Worm (Caenorhabditis elegans) whole organism, L3 larva: ENCODE results near the gene tsp-12.

Experiments
- R02D3.7 ChIP-seq: fragments of 150-350 bp; optimal IDR thresholded peaks from 2 replicates; lab custom pipeline; 2014; ENCODE audit warnings: missing biosample characterization, missing genetic modification characterization
- aly-2 ChIP-seq: fragments of 150-350 bp; optimal IDR thresholded peaks from 2 replicates; lab custom pipeline; 2014; ENCODE audit warnings: missing biosample characterization, missing genetic modification characterization
- ceh-9 ChIP-seq: sonication (generic microtip); optimal IDR thresholded peaks from 2 replicates; lab custom pipeline; 2018; ENCODE audit warnings: missing biosample characterization, missing genetic modification characterization
- daf-12 ChIP-seq: fragments of 150-350 bp; optimal IDR thresholded peaks from 2 replicates; lab custom pipeline; 2014; ENCODE audit warnings: missing biosample characterization, missing genetic modification reagents, missing genetic modification characterization
- jun-1 ChIP-seq: fragments of 150-350 bp; optimal IDR thresholded peaks from 2 replicates; lab custom pipeline; 2014; ENCODE audit warnings: missing biosample characterization, missing genetic modification reagents, missing genetic modification characterization
- lin-15B ChIP-seq: fragments of 150-350 bp; optimal IDR thresholded peaks from 2 replicates; lab custom pipeline; 2014; ENCODE audit warnings: missing biosample characterization, missing genetic modification characterization
- nfya-1 ChIP-seq: sonication (generic microtip); optimal IDR thresholded peaks from 2 replicates; lab custom pipeline; 2017; ENCODE audit warnings: missing genetic modification characterization, mild to moderate bottlenecking, missing compliant biosample characterization, antibody characterized with exemption, moderate library complexity; ENCODE audit not compliant: insufficient read depth
- nhr-11 ChIP-seq: fragments of 150-350 bp; optimal IDR thresholded peaks from 2 replicates; lab custom pipeline; 2014; ENCODE audit warnings: missing biosample characterization, missing genetic modification characterization
- nhr-23 ChIP-seq: fragments of 150-350 bp; optimal IDR thresholded peaks from 2 replicates; lab custom pipeline; 2014; ENCODE audit warnings: missing biosample characterization, missing genetic modification reagents, missing genetic modification characterization
- nhr-237 ChIP-seq: fragments of 150-350 bp; optimal IDR thresholded peaks from 2 replicates; lab custom pipeline; 2014; ENCODE audit warnings: missing biosample characterization, missing genetic modification characterization
- nhr-28 ChIP-seq: fragments of 150-350 bp; optimal IDR thresholded peaks from 2 replicates; lab custom pipeline; 2014; ENCODE audit warnings: missing biosample characterization, missing genetic modification characterization
- snpc-4 ChIP-seq: fragments of 150-350 bp; optimal IDR thresholded peaks from 2 replicates; lab custom pipeline; 2014; ENCODE audit warnings: missing biosample characterization, missing genetic modification characterization
- tbx-2 ChIP-seq: sonication (generic microtip); optimal IDR thresholded peaks from 2 replicates; lab custom pipeline; 2016; ENCODE audit warnings: mild to moderate bottlenecking, missing genetic modification characterization, missing compliant biosample characterization
- unc-62 ChIP-seq: fragments of 150-350 bp; sonication (generic microtip); optimal IDR thresholded peaks from 4 replicates; lab custom pipeline; 2014; ENCODE audit warnings: missing biosample characterization, missing genetic modification reagents, missing genetic modification characterization

DNA sequence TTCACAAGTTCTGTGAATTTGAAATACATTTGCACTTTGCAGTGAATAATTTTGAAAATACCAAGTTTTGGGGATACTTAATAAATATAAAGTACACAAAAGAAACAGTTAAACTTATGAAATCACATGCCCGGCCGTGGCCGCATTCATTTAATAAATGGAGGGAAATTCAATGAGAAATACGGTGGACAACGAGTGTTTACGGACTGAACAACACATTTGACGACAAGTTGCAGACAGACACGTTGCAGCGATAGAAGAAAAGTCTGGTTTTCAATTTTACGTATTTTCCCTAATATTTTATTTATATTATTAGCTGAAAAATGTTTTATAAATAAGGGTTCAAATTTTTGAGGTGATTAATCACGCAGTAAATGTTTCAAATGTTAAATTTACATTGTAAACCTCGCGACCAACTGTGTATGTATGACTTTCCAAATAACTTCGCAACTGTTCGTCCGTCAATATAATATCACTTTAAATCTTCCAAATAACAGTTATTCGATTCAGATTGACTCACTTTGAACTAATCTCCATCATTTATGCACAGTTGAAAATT is 1.1 kb upstream of the tsp-12 start, which contains the start of gene copg-1:
- TF ChIP-seq jun-1 (tag; lab: Kevin White, UChicago): no peak
- no peak for TF ChIP-seq daf-12 (tag; lab: Kevin White, UChicago)
- TF ChIP-seq nhr-237 (tag; lab: Kevin White, UChicago): no peak
- TF ChIP-seq R02D3.7: no peak
- TF ChIP-seq aly-2: no peak
- TF ChIP-seq unc-62 (GFP tag; lab: Kevin White, UChicago): no peak
- no peak for TF ChIP-seq nhr-28 (tag; lab: Kevin White, UChicago)
- TF ChIP-seq snpc-4 (tag; lab: Kevin White, UChicago): peak; percentile 51
- TF ChIP-seq tbx-2 (tag; lab: Kevin White, UChicago): no peak
- TF ChIP-seq ceh-9 (tag; lab: Kevin White, UChicago): no peak
- peak; percentile 63 for TF ChIP-seq nhr-23 (tag; lab: Kevin White, UChicago)
- no peak for TF ChIP-seq nhr-11 (tag; lab: Kevin White, UChicago)
- peak; percentile 43 for TF ChIP-seq lin-15B (tag; lab: Kevin White, UChicago)
- TF ChIP-seq nfya-1 (tag; lab: Kevin White, UChicago): peak; percentile 77
